Fruit fly (Drosophila melanogaster) whole organism: Measurements from ENCODE around the gene Targ2.

Source experiments
- CG8478 ChIP-seq: fragments of >200 bp; optimal IDR thresholded peaks from 2 replicates; lab custom pipeline; 2018; ENCODE audit warnings: inconsistent platforms
- Dll ChIP-seq: fragments of >200 bp; optimal IDR thresholded peaks from 2 replicates; lab custom pipeline; 2017
- EcR ChIP-seq, 2 experiments: fragments of >200 bp; optimal IDR thresholded peaks; 2 replicates each; lab custom pipeline; 2017; ENCODE audit warnings: missing biosample characterization in 2 of 2, missing genetic modification characterization in 2 of 2, missing genetic modification reagents in 2 of 2
- pan ChIP-seq: fragments of >200 bp; optimal IDR thresholded peaks from 2 replicates; lab custom pipeline; 2017
- psq ChIP-seq: fragments of >200 bp; optimal IDR thresholded peaks from 2 replicates; lab custom pipeline; 2017
- usp ChIP-seq: fragments of >200 bp; optimal IDR thresholded peaks from 2 replicates; lab custom pipeline; 2017; ENCODE audit warnings: missing biosample characterization, missing genetic modification characterization, mixed read lengths

Gene Targ2

DNA sequence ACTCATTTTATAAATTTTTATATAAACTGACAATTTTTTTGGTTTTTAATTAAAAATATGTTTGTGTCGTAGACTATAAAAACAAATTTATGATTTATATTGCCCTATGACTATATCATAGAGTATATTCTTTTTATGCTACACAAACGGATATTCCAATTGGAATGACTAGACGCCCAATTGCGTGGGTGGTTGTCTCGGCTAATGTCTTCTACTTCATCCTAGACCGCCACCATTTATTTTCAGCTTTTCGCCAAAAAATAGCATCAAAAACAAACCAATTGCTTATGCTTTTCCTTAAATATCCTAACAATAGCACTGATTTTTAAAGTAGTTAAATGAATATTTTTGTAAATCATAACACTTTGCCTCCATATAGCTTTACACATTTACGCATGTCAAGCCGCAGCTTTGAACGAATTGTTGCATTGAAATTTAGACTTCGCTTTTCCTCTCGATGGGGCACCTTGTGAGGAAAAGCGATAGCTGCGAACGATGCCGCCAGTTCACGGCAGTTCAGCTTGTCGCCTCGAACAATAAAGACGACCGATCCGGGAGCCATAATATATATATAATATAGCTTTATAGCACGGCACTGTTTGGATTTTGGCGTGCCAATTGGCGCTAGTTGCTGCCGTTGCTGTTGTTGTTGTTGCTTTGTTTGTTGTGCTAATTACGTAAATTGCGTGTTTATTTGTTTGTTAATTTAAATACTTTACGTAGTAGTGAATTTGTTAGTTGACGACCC lies 829 bp downstream of the Targ2 start:
- TF ChIP-seq EcR (GFP tag; optimal IDR thresholded peaks at IDR 0.05; lab: Kevin White, UChicago) (peak in 1 of 2 experiments; percentile 52), pan (lab: Kevin White, UChicago) (no peak)

dm6 chr3L:21201246-21201896 lies 1.7 kb downstream of the Targ2 start:
- no peak for TF ChIP-seq psq (lab: Kevin White, UChicago)
- TF ChIP-seq CG8478 (lab: Kevin White, UChicago): no peak
- no peak for TF ChIP-seq usp (GFP tag; lab: Kevin White, UChicago)
- TF ChIP-seq pan (lab: Kevin White, UChicago): no peak
- no peak for TF ChIP-seq Dll (lab: Kevin White, UChicago)
- TF ChIP-seq EcR (GFP tag; optimal IDR thresholded peaks at IDR 0.05; lab: Kevin White, UChicago): no peak

- TF ChIP-seq Dll (lab: Kevin White, UChicago) (no peak), EcR (GFP tag; optimal IDR thresholded peaks at IDR 0.05; lab: Kevin White, UChicago) (no peak), usp (GFP tag; lab: Kevin White, UChicago) (no peak), psq (lab: Kevin White, UChicago) (no peak), CG8478 (lab: Kevin White, UChicago) (no peak), pan (lab: Kevin White, UChicago) (no peak)
These were observed 2.4 kb downstream of the Targ2 start for dm6 chr3L:21200587-21200986.

DNA sequence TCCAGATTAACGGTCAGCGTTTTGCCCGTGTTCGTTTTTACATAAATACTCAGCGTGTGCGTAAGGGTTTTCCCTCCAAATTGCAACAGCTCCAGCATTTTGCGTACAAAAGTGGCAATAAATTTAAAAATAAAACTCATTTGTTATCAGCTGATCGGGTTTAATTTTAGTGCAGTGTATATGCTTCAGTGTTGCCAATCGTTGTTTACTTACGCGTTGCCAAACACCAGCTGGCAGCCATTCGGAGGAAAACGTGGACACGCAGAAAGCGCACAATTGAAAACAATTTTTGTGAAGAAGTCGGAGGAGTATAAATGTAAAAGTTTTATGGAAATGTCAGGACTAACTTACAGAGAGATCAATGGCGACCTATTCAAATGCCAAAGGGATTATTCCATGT lies 6.5 kb downstream of the Targ2 start, which contains the start of the genes Targ3 and park:
Gene Targ3, plus strand, starts transcription at position 269 of the 400 bp plus-strand sequence.
Gene park, minus strand, starts transcription at position 291 of the 400 bp plus-strand sequence.
- TF ChIP-seq EcR (GFP tag; optimal IDR thresholded peaks at IDR 0.05; lab: Kevin White, UChicago): no peak

DNA sequence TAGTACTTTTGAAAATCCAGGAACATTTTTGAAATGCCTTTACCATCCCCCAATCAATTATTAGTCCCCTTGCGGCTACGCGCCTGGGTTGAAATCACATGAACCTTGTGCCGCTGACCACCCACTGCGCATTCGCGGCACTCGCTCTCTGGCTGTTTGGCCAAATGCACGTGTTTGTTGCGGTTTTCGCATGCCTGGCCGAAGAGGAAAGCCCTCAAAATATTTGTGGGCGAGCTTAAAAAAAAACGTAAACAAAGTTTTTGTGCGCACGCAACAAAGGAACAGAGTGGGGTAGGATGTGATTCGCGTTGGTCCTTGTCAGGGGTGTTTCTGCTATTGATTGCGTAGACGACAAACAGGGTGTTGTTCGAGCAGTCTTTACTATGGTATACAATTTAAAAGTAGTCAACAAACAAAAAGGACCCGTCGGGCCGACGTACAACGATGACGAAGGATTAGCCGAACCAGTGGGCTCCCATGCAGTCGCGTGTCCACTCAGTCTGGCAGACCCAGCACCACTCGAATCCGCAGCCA lies 8.6 kb downstream of the Targ2 start:
- TF ChIP-seq usp (GFP tag; lab: Kevin White, UChicago) (no peak), Dll (lab: Kevin White, UChicago) (no peak), EcR (GFP tag; optimal IDR thresholded peaks at IDR 0.05; lab: Kevin White, UChicago) (no peak), pan (lab: Kevin White, UChicago) (no peak), CG8478 (lab: Kevin White, UChicago) (no peak), psq (lab: Kevin White, UChicago) (no peak)

- no peak for TF ChIP-seq CG8478 (lab: Kevin White, UChicago)
- no peak for TF ChIP-seq Dll (lab: Kevin White, UChicago)
- TF ChIP-seq EcR (GFP tag; optimal IDR thresholded peaks at IDR 0.05; lab: Kevin White, UChicago): no peak
- TF ChIP-seq pan (lab: Kevin White, UChicago): no peak
- no peak for TF ChIP-seq usp (GFP tag; lab: Kevin White, UChicago)
- TF ChIP-seq psq (lab: Kevin White, UChicago): no peak
These were observed 9.9 kb downstream of the Targ2 start, which contains the start of gene CG42337 for dm6 chr3L:21193170-21193569. CG42337 (minus strand) TSS chr3L:21193363.

DNA sequence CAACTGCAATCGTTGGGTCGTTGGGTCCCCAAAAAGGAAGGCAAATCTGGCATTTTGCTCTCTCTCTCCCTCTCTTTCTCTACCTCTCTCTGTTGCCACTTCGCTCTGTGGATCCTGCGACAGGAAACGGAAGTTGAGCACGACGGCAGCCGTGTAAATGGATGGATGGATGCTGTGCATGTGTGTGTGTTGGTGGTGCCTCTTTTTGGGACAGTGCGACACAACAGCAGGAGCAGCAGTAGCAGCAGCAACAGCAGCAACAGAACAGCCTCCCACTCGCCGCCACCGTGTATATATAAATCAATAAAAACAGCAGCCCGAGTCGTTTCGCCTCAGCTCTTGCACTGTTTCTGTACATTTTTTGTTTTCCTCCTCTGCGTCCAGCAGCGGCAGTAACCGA lies 11.0 kb downstream of the Targ2 start:
- no peak for TF ChIP-seq Dll (lab: Kevin White, UChicago)
- TF ChIP-seq usp (GFP tag; lab: Kevin White, UChicago): no peak
- TF ChIP-seq CG8478 (lab: Kevin White, UChicago): no peak
- TF ChIP-seq psq (lab: Kevin White, UChicago): no peak
- no peak for TF ChIP-seq pan (lab: Kevin White, UChicago)
- TF ChIP-seq EcR (GFP tag; optimal IDR thresholded peaks at IDR 0.05; lab: Kevin White, UChicago): no peak

- TF ChIP-seq pan (lab: Kevin White, UChicago) (no peak), EcR (GFP tag; optimal IDR thresholded peaks at IDR 0.05; lab: Kevin White, UChicago) (no peak), usp (GFP tag; lab: Kevin White, UChicago) (no peak), CG8478 (lab: Kevin White, UChicago) (no peak), Dll (lab: Kevin White, UChicago) (no peak), psq (lab: Kevin White, UChicago) (no peak)
These were observed 16.5 kb downstream of the Targ2 start for dm6 chr3L:21186487-21186886.

DNA sequence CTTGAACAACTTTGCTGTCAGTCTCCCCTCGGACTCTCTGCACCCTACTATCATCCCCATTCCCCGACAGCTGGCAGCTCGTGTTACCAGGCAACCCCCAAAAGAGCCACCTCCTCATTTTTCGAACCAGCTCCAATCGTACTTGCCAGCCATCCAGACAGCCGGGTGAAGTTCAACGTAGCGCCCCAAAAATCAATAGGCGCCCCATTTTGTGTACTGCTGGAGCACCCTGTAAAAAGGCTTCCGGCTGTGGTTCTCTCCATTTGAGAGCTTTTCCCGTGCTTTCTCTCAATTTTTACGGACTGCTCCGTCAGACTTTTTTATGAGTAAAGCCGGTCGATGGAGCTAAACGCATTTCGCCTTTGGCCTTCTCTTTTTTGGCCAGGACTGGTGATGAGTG lies 17.4 kb downstream of the Targ2 start:
- no peak for TF ChIP-seq CG8478 (lab: Kevin White, UChicago)

DNA sequence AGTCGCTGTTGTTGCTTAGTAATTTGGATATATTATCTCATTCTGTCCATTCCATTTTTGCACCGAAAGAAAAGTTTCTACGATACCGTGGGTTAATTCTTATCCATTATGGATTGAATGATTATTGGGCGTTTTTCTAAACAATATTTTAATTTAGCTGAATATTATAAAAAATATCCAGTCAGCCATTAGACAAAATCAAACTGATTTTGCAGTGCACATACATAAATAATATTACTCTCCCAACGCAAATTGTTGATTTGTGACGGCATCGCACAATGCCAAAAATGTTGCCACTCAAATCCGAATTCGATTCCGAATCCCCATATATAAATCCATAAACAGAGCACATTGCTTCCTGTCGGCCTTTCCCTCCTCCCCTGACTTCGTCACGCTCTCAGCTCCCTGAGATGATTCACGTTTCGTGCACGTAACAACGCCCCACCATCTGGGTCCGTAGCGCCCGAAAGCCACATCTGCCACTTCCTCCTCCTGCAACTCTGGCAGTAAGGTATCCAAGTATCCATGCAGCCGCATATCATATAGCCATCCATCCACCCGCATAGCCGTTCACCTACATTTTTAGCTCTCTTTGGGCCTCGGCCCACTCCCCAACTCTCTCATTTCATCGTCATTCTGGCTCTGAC lies 26.0 kb downstream of the Targ2 start:
- TF ChIP-seq psq (lab: Kevin White, UChicago) (no peak), pan (lab: Kevin White, UChicago) (no peak), EcR (GFP tag; optimal IDR thresholded peaks at IDR 0.05; lab: Kevin White, UChicago) (no peak), CG8478 (lab: Kevin White, UChicago) (no peak), Dll (lab: Kevin White, UChicago) (no peak), usp (GFP tag; lab: Kevin White, UChicago) (no peak)

DNA sequence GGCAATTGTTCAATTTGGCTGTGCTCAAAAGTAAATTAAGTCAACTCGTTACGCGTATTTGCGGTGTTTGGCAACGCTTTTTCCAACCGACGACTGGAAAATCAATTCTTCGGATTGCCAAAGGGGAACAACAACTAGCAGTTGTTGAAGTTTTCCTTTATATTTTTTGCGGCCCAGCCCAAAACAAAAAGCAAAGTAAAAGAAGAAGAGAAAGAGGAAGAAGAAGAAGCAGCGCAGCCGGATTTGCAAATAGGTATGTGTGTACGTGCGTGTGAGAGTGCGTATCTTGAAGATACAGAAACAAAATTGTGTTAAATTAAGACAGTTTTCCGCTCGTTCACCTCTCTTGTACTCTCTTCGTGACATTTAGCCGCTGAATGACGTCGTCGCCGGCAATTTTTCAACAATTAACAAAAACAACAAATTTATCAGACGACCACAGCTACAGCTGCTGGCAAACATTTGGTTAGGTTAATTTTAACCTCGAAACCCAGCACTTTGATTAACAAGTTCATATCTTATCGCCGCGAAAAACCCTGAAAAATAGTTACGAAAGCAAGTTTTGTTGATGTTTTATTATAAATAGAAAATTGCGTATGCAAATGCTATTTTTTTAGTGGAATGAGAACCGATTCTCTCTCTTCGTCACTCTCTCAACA lies 26.6 kb downstream of the Targ2 start:
- TF ChIP-seq CG8478 (lab: Kevin White, UChicago) (no peak), Dll (lab: Kevin White, UChicago) (no peak), psq (lab: Kevin White, UChicago) (no peak), pan (lab: Kevin White, UChicago) (no peak), usp (GFP tag; lab: Kevin White, UChicago) (no peak), EcR (GFP tag; optimal IDR thresholded peaks at IDR 0.05; lab: Kevin White, UChicago) (no peak)
